Fruit fly (Drosophila melanogaster): ENCODE measurements around the gene fig.

Gene fig

dm6 chr3R:29755248-29755647 lies 25.0 kb downstream of the fig start:
- peak; percentile 67 for TF ChIP-seq Eip78C (GFP tag)
- TF ChIP-seq svp (GFP tag): no peak
- TF ChIP-seq Gug (GFP tag; IDR thresholded peaks at IDR 0.05): peak; percentile 80
- TF ChIP-seq CG11294 (GFP tag; IDR thresholded peaks at IDR 0.05): peak; percentile 53
- no peak for TF ChIP-seq CG11762 (GFP tag; optimal IDR thresholded peaks at IDR 0.05; ENCODE audit: insufficient read depth)
- TF ChIP-seq CG8119 (GFP tag; IDR thresholded peaks at IDR 0.05): peak; percentile 78
- TF ChIP-seq CG7368 (GFP tag; optimal IDR thresholded peaks at IDR 0.05): no peak
- TF ChIP-seq CG10669 (GFP tag; optimal IDR thresholded peaks at IDR 0.05): no peak
- no peak for TF ChIP-seq OdsH (GFP tag; optimal IDR thresholded peaks at IDR 0.05)
- TF ChIP-seq Sox14 (GFP tag; optimal IDR thresholded peaks at IDR 0.05): peak; percentile 9
- TF ChIP-seq CG15336 (GFP tag; IDR thresholded peaks at IDR 0.05): peak; percentile 76
- TF ChIP-seq CG32006 (GFP tag; optimal IDR thresholded peaks at IDR 0.05): peak; percentile 78
- no peak for TF ChIP-seq Sox15 (GFP tag; optimal IDR thresholded peaks at IDR 0.05)
- no peak for TF ChIP-seq esn (GFP tag; optimal IDR thresholded peaks at IDR 0.05)
- TF ChIP-seq spab (GFP tag; optimal IDR thresholded peaks at IDR 0.05): no peak
- TF ChIP-seq CG11902 (GFP tag; optimal IDR thresholded peaks at IDR 0.05): no peak
- TF ChIP-seq dsx (GFP tag; optimal IDR thresholded peaks at IDR 0.05; ENCODE audit: poor library complexity, severe bottlenecking): peak; percentile 57
- TF ChIP-seq Sox102F (GFP tag; optimal IDR thresholded peaks at IDR 0.05): no peak
- TF ChIP-seq cyc (GFP tag; optimal IDR thresholded peaks at IDR 0.05): peak; percentile 5
- no peak for TF ChIP-seq Ets96B (tag; optimal IDR thresholded peaks at IDR 0.05)
- TF ChIP-seq eg (GFP tag; IDR thresholded peaks at IDR 0.05): peak; percentile 90
- no peak for TF ChIP-seq CG6808 (GFP tag; optimal IDR thresholded peaks at IDR 0.05)
- TF ChIP-seq CG34406 (GFP tag; optimal IDR thresholded peaks at IDR 0.05): no peak
- TF ChIP-seq CG6276 (GFP tag; optimal IDR thresholded peaks at IDR 0.05): no peak
- TF ChIP-seq CG6163 (GFP tag; IDR thresholded peaks at IDR 0.05): peak; percentile 69; the same call in 2 of the 3 replicates
- TF ChIP-seq fkh (GFP tag; optimal IDR thresholded peaks at IDR 0.05): no peak
- TF ChIP-seq salr (GFP tag; optimal IDR thresholded peaks at IDR 0.05): peak in 1 of 2 experiments; percentile 15

dm6 chr3R:29749304-29750066 lies 30.8 kb downstream of the fig start:
- TF ChIP-seq CG11762 (GFP tag; optimal IDR thresholded peaks at IDR 0.05; ENCODE audit: insufficient read depth) (no peak), CG6163 (GFP tag; IDR thresholded peaks at IDR 0.05) (0 out of 3 replicates have a peak, but pooled peaks have one; percentile 8), Sox14 (GFP tag; optimal IDR thresholded peaks at IDR 0.05) (peak; percentile 13)

- TF ChIP-seq CG6163 (GFP tag; IDR thresholded peaks at IDR 0.05) (no peak), CG6792 (GFP tag; optimal IDR thresholded peaks at IDR 0.05) (no peak), CG11294 (GFP tag; IDR thresholded peaks at IDR 0.05) (no peak), CG15336 (GFP tag; IDR thresholded peaks at IDR 0.05) (no peak), Sox15 (GFP tag; optimal IDR thresholded peaks at IDR 0.05) (no peak), Met (GFP tag; optimal IDR thresholded peaks at IDR 0.05) (no peak), net (GFP tag; optimal IDR thresholded peaks at IDR 0.05) (no peak), Eip75B (GFP tag; optimal IDR thresholded peaks at IDR 0.05) (no peak), topi (GFP tag; optimal IDR thresholded peaks at IDR 0.05) (no peak), CG32006 (GFP tag; optimal IDR thresholded peaks at IDR 0.05) (no peak), OdsH (GFP tag; optimal IDR thresholded peaks at IDR 0.05) (no peak), CG16779 (tag; optimal IDR thresholded peaks at IDR 0.05) (no peak), CG8119 (GFP tag; IDR thresholded peaks at IDR 0.05) (no peak), CG8319 (GFP tag; optimal IDR thresholded peaks at IDR 0.05) (no peak), Eip78C (GFP tag) (peak; percentile 5), esn (GFP tag; optimal IDR thresholded peaks at IDR 0.05) (peak; percentile 43), achi (GFP tag; optimal IDR thresholded peaks at IDR 0.05) (no peak), Sox102F (GFP tag; optimal IDR thresholded peaks at IDR 0.05) (no peak), salr (GFP tag; optimal IDR thresholded peaks at IDR 0.05) (no peak), Sox14 (GFP tag; optimal IDR thresholded peaks at IDR 0.05) (no peak), Gug (GFP tag; IDR thresholded peaks at IDR 0.05) (no peak), fkh (GFP tag; optimal IDR thresholded peaks at IDR 0.05) (no peak), Eip93F (GFP tag; optimal IDR thresholded peaks at IDR 0.05) (no peak), CG6276 (GFP tag; optimal IDR thresholded peaks at IDR 0.05) (no peak), dsx (GFP tag; optimal IDR thresholded peaks at IDR 0.05; ENCODE audit: poor library complexity, severe bottlenecking) (no peak), ss (GFP tag; optimal IDR thresholded peaks at IDR 0.05) (no peak), CG10669 (GFP tag; optimal IDR thresholded peaks at IDR 0.05) (no peak), CG3032 (tag; optimal IDR thresholded peaks at IDR 0.05) (peak; percentile 36), eg (GFP tag; IDR thresholded peaks at IDR 0.05) (0 out of 3 replicates have a peak, but pooled peaks have one; percentile 19), CG3919 (GFP tag; optimal IDR thresholded peaks at IDR 0.05) (no peak), CG4318 (GFP tag; optimal IDR thresholded peaks at IDR 0.05) (no peak), CG8632 (GFP tag; optimal IDR thresholded peaks at IDR 0.05) (no peak), Lpt (GFP tag; optimal IDR thresholded peaks at IDR 0.05) (no peak)
Observed at dm6 chr3R:29748591-29749303, 31.5 kb downstream of the fig start, which contains the start of the genes ATPsyngamma and yata. TSS of gene ATPsyngamma (minus strand) at chr3R:29749163. TSS of gene yata (plus strand) at chr3R:29749219.

All from whole organism, prepupa.